Worm (Caenorhabditis elegans) whole organism, late embryonic: ENCODE results near the gene M151.7.
A peak's percentile ranks its signal among the peaks of the same experiment; 100 is the strongest.

Experiments
- C08G9.2 ChIP-seq: sonication (generic microtip); optimal IDR thresholded peaks from 2 replicates; lab custom pipeline; 2016; ENCODE audit warnings: mild to moderate bottlenecking, missing genetic modification characterization, moderate library complexity, missing compliant biosample characterization
- C38D4.7 ChIP-seq: fragments of 200-800 bp; sonication (Bioruptor generic); optimal IDR thresholded peaks from 2 replicates; lab custom pipeline; 2018; ENCODE audit warnings: mild to moderate bottlenecking, missing genetic modification characterization, moderate library complexity, missing compliant biosample characterization
- K02D7.2 ChIP-seq: sonication (generic microtip); optimal IDR thresholded peaks from 2 replicates; lab custom pipeline; 2017; ENCODE audit warnings: mild to moderate bottlenecking, missing genetic modification characterization, missing compliant biosample characterization
- Y22D7AL.16 ChIP-seq: sonication (generic microtip); optimal IDR thresholded peaks from 2 replicates; lab custom pipeline; 2016; ENCODE audit warnings: missing genetic modification characterization, missing compliant biosample characterization
- ahr-1 ChIP-seq: sonication (generic microtip); optimal IDR thresholded peaks from 2 replicates; lab custom pipeline; 2016; ENCODE audit warnings: missing genetic modification characterization, missing compliant biosample characterization
- ama-1 ChIP-seq: fragments of 150-350 bp; optimal IDR thresholded peaks from 2 replicates; lab custom pipeline; 2014
- ceh-19 ChIP-seq: fragments of 200-800 bp; sonication (Bioruptor generic); optimal IDR thresholded peaks from 2 replicates; lab custom pipeline; 2018; ENCODE audit warnings: mild to moderate bottlenecking, missing genetic modification characterization, missing compliant biosample characterization
- ceh-30 ChIP-seq: fragments of 150-350 bp; optimal IDR thresholded peaks from 2 replicates; lab custom pipeline; 2014; ENCODE audit warnings: missing biosample characterization, missing genetic modification characterization
- ceh-34 ChIP-seq: sonication (generic microtip); optimal IDR thresholded peaks from 2 replicates; lab custom pipeline; 2016; ENCODE audit warnings: mild to moderate bottlenecking, missing genetic modification characterization, missing compliant biosample characterization
- ceh-48 ChIP-seq: sonication (generic microtip); optimal IDR thresholded peaks from 2 replicates; lab custom pipeline; 2016; ENCODE audit warnings: missing genetic modification characterization, inconsistent platforms, missing compliant biosample characterization
- ceh-6 ChIP-seq: fragments of 200-800 bp; sonication (Bioruptor generic); optimal IDR thresholded peaks from 2 replicates; lab custom pipeline; 2018; ENCODE audit warnings: mild to moderate bottlenecking, missing genetic modification characterization, missing compliant biosample characterization
- che-1 ChIP-seq: sonication (generic microtip); optimal IDR thresholded peaks from 2 replicates; lab custom pipeline; 2016; ENCODE audit warnings: mild to moderate bottlenecking, missing genetic modification characterization, missing compliant biosample characterization
- dve-1 ChIP-seq: sonication (generic microtip); optimal IDR thresholded peaks from 2 replicates; lab custom pipeline; 2017; ENCODE audit warnings: antibody characterized with exemption, mild to moderate bottlenecking, missing genetic modification characterization, missing compliant biosample characterization
- elt-2 ChIP-seq: sonication (generic microtip); optimal IDR thresholded peaks from 2 replicates; lab custom pipeline; 2016; ENCODE audit warnings: missing genetic modification reagents, missing genetic modification characterization, missing compliant biosample characterization
- eyg-1 ChIP-seq: sonication (generic microtip); optimal IDR thresholded peaks from 2 replicates; lab custom pipeline; 2016; ENCODE audit warnings: missing genotype, missing genetic modification characterization, missing compliant biosample characterization
- fax-1 ChIP-seq: sonication (generic microtip); optimal IDR thresholded peaks from 2 replicates; lab custom pipeline; 2016; ENCODE audit warnings: missing genotype, missing genetic modification characterization, missing compliant biosample characterization
- fkh-6 ChIP-seq: sonication (generic microtip); optimal IDR thresholded peaks from 2 replicates; lab custom pipeline; 2016; ENCODE audit warnings: missing genetic modification characterization, missing compliant biosample characterization
- hlh-15 ChIP-seq: sonication (generic microtip); optimal IDR thresholded peaks from 2 replicates; lab custom pipeline; 2016; ENCODE audit warnings: missing genetic modification characterization, missing compliant biosample characterization
- hlh-30 ChIP-seq: sonication (generic microtip); optimal IDR thresholded peaks from 2 replicates; lab custom pipeline; 2017; ENCODE audit warnings: antibody characterized with exemption, missing genetic modification characterization, missing compliant biosample characterization; ENCODE audit not compliant: insufficient read depth
- hlh-8 ChIP-seq: sonication (generic microtip); optimal IDR thresholded peaks from 2 replicates; lab custom pipeline; 2016; ENCODE audit warnings: missing genotype, missing genetic modification characterization, missing compliant biosample characterization
- lim-6 ChIP-seq: sonication (generic microtip); optimal IDR thresholded peaks from 2 replicates; lab custom pipeline; 2016; ENCODE audit warnings: missing genetic modification characterization, missing compliant biosample characterization
- nfya-1 ChIP-seq: sonication (generic microtip); optimal IDR thresholded peaks from 2 replicates; lab custom pipeline; 2017; ENCODE audit warnings: missing genetic modification characterization, mild to moderate bottlenecking, missing compliant biosample characterization, antibody characterized with exemption, moderate library complexity
- nhr-11 ChIP-seq: fragments of 150-350 bp; optimal IDR thresholded peaks from 2 replicates; lab custom pipeline; 2014; ENCODE audit warnings: missing biosample characterization, missing genetic modification characterization
- odd-2 ChIP-seq: sonication (generic microtip); optimal IDR thresholded peaks from 2 replicates; lab custom pipeline; 2017; ENCODE audit warnings: antibody characterized with exemption, mild to moderate bottlenecking, missing genetic modification characterization, missing compliant biosample characterization
- pat-9 ChIP-seq: fragments of 200-800 bp; sonication (Bioruptor generic); optimal IDR thresholded peaks from 2 replicates; lab custom pipeline; 2018; ENCODE audit warnings: mild to moderate bottlenecking, missing genetic modification characterization, moderate library complexity, missing compliant biosample characterization
- pha-2 ChIP-seq: sonication (generic microtip); optimal IDR thresholded peaks from 2 replicates; lab custom pipeline; 2017; ENCODE audit warnings: mild to moderate bottlenecking, missing genetic modification characterization, missing compliant biosample characterization
- pqm-1 ChIP-seq: sonication (generic microtip); optimal IDR thresholded peaks from 2 replicates; lab custom pipeline; 2016; ENCODE audit warnings: missing genetic modification characterization, missing compliant biosample characterization
- rnt-1 ChIP-seq: sonication (generic microtip); optimal IDR thresholded peaks from 2 replicates; lab custom pipeline; 2016; ENCODE audit warnings: missing genetic modification characterization, missing compliant biosample characterization
- sdc-2 ChIP-seq: sonication (generic microtip); optimal IDR thresholded peaks from 2 replicates; lab custom pipeline; 2016; ENCODE audit warnings: missing genotype, missing genetic modification characterization, missing compliant biosample characterization
- sox-4 ChIP-seq: sonication (generic microtip); optimal IDR thresholded peaks from 2 replicates; lab custom pipeline; 2017; ENCODE audit warnings: mild to moderate bottlenecking, missing genetic modification characterization, inconsistent platforms, missing compliant biosample characterization
- unc-3 ChIP-seq, 2 experiments: fragments of 200-800 bp in 1 of 2; sonication (Bioruptor generic) in 1 of 2; sonication (generic microtip) in 1 of 2; conservative IDR thresholded peaks in 1 of 2; optimal IDR thresholded peaks in 1 of 2; 2 replicates each; pipeline versions ENCODE4 v1.3.6 to Lab custom; 2016 to 2022; ENCODE audit warnings: missing compliant biosample characterization in 2 of 2, missing genetic modification characterization in 2 of 2, missing genetic modification reagents in 1 of 2
- unc-42 ChIP-seq: sonication (generic microtip); optimal IDR thresholded peaks from 2 replicates; lab custom pipeline; 2016; ENCODE audit warnings: missing genotype, missing genetic modification characterization, missing compliant biosample characterization
- unc-55 ChIP-seq: sonication (generic microtip); optimal IDR thresholded peaks from 2 replicates; lab custom pipeline; 2017; ENCODE audit warnings: missing biosample characterization, missing genetic modification reagents, missing genetic modification characterization
- unc-86 ChIP-seq: sonication (generic microtip); optimal IDR thresholded peaks from 2 replicates; lab custom pipeline; 2016; ENCODE audit warnings: missing genetic modification characterization, missing compliant biosample characterization
- zip-5 ChIP-seq: sonication (generic microtip); optimal IDR thresholded peaks from 2 replicates; lab custom pipeline; 2016; ENCODE audit warnings: missing genetic modification characterization, missing compliant biosample characterization

The M151.7 gene

ce11 chrII:3663796-3664195 lies 41.7 kb downstream of the M151.7 start, which contains the start of gene F19B10.6:
TSS of gene F19B10.6 (minus strand) at chrII:3663896.
- TF ChIP-seq eyg-1 (tag; lab: Kevin White, UChicago) (no peak), lim-6 (tag; lab: Kevin White, UChicago) (no peak), unc-3 (GFP tag; conservative IDR thresholded peaks at IDR 0.05; lab: Robert Waterston, UW) (no peak), unc-3 (tag; optimal IDR thresholded peaks at IDR 0.05; lab: Kevin White, UChicago) (no peak), hlh-8 (tag; lab: Kevin White, UChicago) (no peak), elt-2 (no peak), pqm-1 (tag; lab: Kevin White, UChicago) (no peak), K02D7.2 (tag; lab: Kevin White, UChicago) (no peak), dve-1 (tag; lab: Kevin White, UChicago) (no peak), hlh-30 (no peak), zip-5 (tag; lab: Kevin White, UChicago) (no peak), fax-1 (no peak), ama-1 (lab: Kevin White, UChicago) (no peak), nfya-1 (no peak), fkh-6 (tag; lab: Kevin White, UChicago) (no peak), Y22D7AL.16 (no peak)

DNA sequence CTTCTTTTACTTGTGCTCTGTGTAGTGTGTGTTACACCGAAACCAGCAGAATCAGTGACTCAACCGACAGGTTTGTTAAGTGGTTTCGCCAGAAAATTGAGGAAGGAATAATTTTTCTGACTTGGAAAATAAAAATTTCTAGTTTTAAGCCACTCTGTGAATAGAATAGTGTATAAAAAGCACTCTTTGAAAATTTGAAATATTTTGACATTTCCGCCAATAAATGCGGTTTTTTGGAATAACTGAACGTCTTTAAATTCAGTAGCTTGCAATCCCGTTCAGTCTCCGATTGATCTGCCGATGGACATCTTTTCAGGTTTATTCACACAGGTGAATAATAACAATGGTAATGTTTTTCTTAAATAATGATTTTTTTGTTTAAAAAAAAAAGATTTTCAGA lies 42.4 kb downstream of the M151.7 start, which contains the start of gene F19B10.3:
F19B10.3 (plus strand) TSS at position 301 of the 400 bp plus-strand sequence.
- TF ChIP-seq ama-1 (lab: Kevin White, UChicago) (no peak), C08G9.2 (tag; lab: Kevin White, UChicago) (no peak), ceh-48 (no peak), ceh-34 (tag; lab: Kevin White, UChicago) (no peak), K02D7.2 (tag; lab: Kevin White, UChicago) (no peak), pqm-1 (tag; lab: Kevin White, UChicago) (no peak), nhr-11 (no peak), sdc-2 (tag; lab: Kevin White, UChicago) (no peak), C38D4.7 (no peak), fkh-6 (tag; lab: Kevin White, UChicago) (no peak), pat-9 (tag; lab: Kevin White, UChicago) (no peak)

ce11 chrII:3665181-3665580 lies 43.1 kb downstream of the M151.7 start:
- TF ChIP-seq eyg-1 (tag; lab: Kevin White, UChicago) (no peak), nfya-1 (peak; percentile 64)

DNA sequence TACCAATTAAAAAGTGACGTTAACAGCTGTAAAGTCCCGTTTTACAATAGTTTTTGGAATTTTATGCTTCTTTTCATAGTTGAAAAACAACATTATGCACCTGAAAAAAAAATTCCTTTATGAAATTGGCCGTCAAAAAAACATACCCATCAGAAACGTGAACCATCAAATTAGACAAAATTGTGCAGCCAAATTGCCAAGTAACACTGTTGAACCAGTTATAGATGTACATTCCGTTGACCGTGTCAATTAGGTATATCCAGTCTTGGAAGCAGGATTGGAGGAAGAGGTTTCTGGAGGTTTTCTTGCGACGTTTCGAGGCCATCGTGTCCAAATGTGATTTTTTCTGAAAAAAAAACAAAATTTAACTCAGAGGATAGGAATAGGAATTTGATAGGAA lies 47.2 kb downstream of the M151.7 start, which contains the start of gene srx-97:
srx-97 (minus strand) TSS at position 101 of the 400 bp plus-strand sequence.
- TF ChIP-seq hlh-8 (tag; lab: Kevin White, UChicago) (no peak), che-1 (tag; lab: Kevin White, UChicago) (no peak), pha-2 (no peak), nfya-1 (no peak), dve-1 (tag; lab: Kevin White, UChicago) (no peak), eyg-1 (tag; lab: Kevin White, UChicago) (no peak), ceh-6 (GFP tag; lab: Kevin White, UChicago) (no peak), sdc-2 (tag; lab: Kevin White, UChicago) (no peak), hlh-15 (tag; lab: Kevin White, UChicago) (no peak), odd-2 (tag; lab: Kevin White, UChicago) (no peak), ceh-19 (GFP tag; lab: Kevin White, UChicago) (no peak), hlh-30 (no peak)

DNA sequence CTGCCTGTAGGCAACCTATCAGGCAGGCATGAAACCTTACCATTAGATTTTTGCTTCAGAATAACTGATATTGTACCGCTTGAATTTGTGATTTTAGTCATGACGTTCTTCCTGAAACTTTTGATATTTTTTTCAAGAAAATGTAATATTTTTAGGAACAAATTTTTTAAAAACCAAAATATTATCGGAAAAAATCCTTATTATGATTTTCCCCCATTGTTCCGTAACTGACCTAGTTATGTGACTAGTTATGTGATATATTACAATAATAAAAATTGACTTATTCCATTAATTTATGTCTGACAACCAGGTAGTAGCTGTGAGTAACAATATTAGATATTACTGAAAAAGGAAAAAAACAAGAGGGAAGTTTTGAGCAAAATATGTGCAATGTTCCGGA lies 48.8 kb downstream of the M151.7 start, which contains the start of gene srx-98:
srx-98 (minus strand) TSS at position 101 of the 400 bp plus-strand sequence.
- no peak for TF ChIP-seq hlh-30
- no peak for TF ChIP-seq pat-9 (tag; lab: Kevin White, UChicago)
- TF ChIP-seq sox-4 (tag; lab: Kevin White, UChicago) = no peak
- TF ChIP-seq lim-6 (tag; lab: Kevin White, UChicago) = no peak
- TF ChIP-seq unc-86 (tag; lab: Kevin White, UChicago) = no peak
- TF ChIP-seq rnt-1 (tag; lab: Kevin White, UChicago) = no peak
- no peak for TF ChIP-seq ahr-1 (tag; lab: Kevin White, UChicago)
- no peak for TF ChIP-seq unc-42 (tag; lab: Kevin White, UChicago)
- no peak for TF ChIP-seq C08G9.2 (tag; lab: Kevin White, UChicago)
- no peak for TF ChIP-seq unc-55 (GFP tag; lab: Kevin White, UChicago)
- no peak for TF ChIP-seq pha-2
- TF ChIP-seq fax-1 = no peak
- no peak for TF ChIP-seq ama-1 (lab: Kevin White, UChicago)
- TF ChIP-seq ceh-30 (tag; lab: Kevin White, UChicago) = no peak
